Worm (Caenorhabditis elegans) whole organism, young adult: Measurements from ENCODE around the gene R03H10.1.
A peak's percentile ranks its signal among the peaks of the same experiment; 100 is the strongest.

Experiments used
- B0035.1 ChIP-seq: sonication (generic microtip); optimal IDR thresholded peaks from 2 replicates; lab custom pipeline; 2016; ENCODE audit warnings: missing genetic modification characterization, mild to moderate bottlenecking, missing compliant biosample characterization, missing genotype, missing genetic modification reagents
- C17E4.6 ChIP-seq: fragments of 200-800 bp; sonication (Bioruptor generic); IDR thresholded peaks from 2 replicates; pipeline ENCODE4 v1.3.6; 2022; ENCODE audit warnings: missing genetic modification reagents, missing genetic modification characterization, missing compliant biosample characterization
- D2030.7 ChIP-seq: fragments of 200-800 bp; sonication (Bioruptor generic); IDR thresholded peaks from 2 replicates; pipeline ENCODE4 v1.3.6; 2022; ENCODE audit warnings: missing genetic modification reagents, missing genetic modification characterization, missing compliant biosample characterization
- F10E7.11 ChIP-seq: sonication (generic microtip); optimal IDR thresholded peaks from 2 replicates; lab custom pipeline; 2017; ENCODE audit warnings: mild to moderate bottlenecking, missing genetic modification characterization, moderate library complexity, missing compliant biosample characterization
- F23B12.7 ChIP-seq: sonication (generic microtip); optimal IDR thresholded peaks from 2 replicates; lab custom pipeline; 2017; ENCODE audit warnings: missing genetic modification characterization, mild to moderate bottlenecking, missing compliant biosample characterization, antibody characterized with exemption, moderate library complexity; ENCODE audit not compliant: insufficient read depth
- F33H1.4 ChIP-seq: fragments of 200-800 bp; sonication (Bioruptor generic); IDR thresholded peaks from 2 replicates; pipeline ENCODE4 v1.3.6; 2022; ENCODE audit warnings: missing genetic modification reagents, missing genetic modification characterization, missing compliant biosample characterization
- F49E8.2 ChIP-seq: sonication (generic microtip); optimal IDR thresholded peaks from 3 replicates; lab custom pipeline; 2017; ENCODE audit warnings: missing genetic modification characterization, mild to moderate bottlenecking, missing compliant biosample characterization, antibody characterized with exemption, moderate library complexity; ENCODE audit not compliant: insufficient read depth
- F55B11.4 ChIP-seq: sonication (generic microtip); optimal IDR thresholded peaks from 2 replicates; lab custom pipeline; 2016; ENCODE audit warnings: missing compliant biosample characterization, missing genetic modification characterization, borderline replicate concordance; ENCODE audit not compliant: insufficient read depth
- F57A8.1 ChIP-seq: fragments of 200-800 bp; sonication (Bioruptor generic); optimal IDR thresholded peaks from 2 replicates; lab custom pipeline; 2018; ENCODE audit warnings: mild to moderate bottlenecking, missing genetic modification characterization, moderate library complexity, missing compliant biosample characterization
- Y67H2A.10 ChIP-seq: fragments of 200-800 bp; sonication (Bioruptor generic); conservative IDR thresholded peaks from 2 replicates; pipeline ENCODE4 v1.3.6; 2022; ENCODE audit warnings: missing genetic modification reagents, missing genetic modification characterization, missing compliant biosample characterization
- Y95B8A.8 ChIP-seq: fragments of 200-800 bp; sonication (Bioruptor generic); IDR thresholded peaks from 2 replicates; pipeline ENCODE4 v1.3.6; 2022; ENCODE audit warnings: missing genetic modification reagents, missing genetic modification characterization, missing compliant biosample characterization
- aptf-2 ChIP-seq: fragments of 200-800 bp; sonication (Bioruptor generic); conservative IDR thresholded peaks from 2 replicates; pipeline ENCODE4 v1.3.6; 2022; ENCODE audit warnings: missing genetic modification reagents, missing genetic modification characterization, missing compliant biosample characterization
- athp-1 ChIP-seq: sonication (generic microtip); optimal IDR thresholded peaks from 2 replicates; lab custom pipeline; 2017; ENCODE audit warnings: mild to moderate bottlenecking, missing genetic modification characterization, missing compliant biosample characterization
- attf-5 ChIP-seq: fragments of 200-800 bp; sonication (Bioruptor generic); optimal IDR thresholded peaks from 2 replicates; lab custom pipeline; 2018; ENCODE audit warnings: mild to moderate bottlenecking, missing genetic modification characterization, missing compliant biosample characterization
- ccch-3 ChIP-seq: fragments of 200-800 bp; sonication (Bioruptor generic); optimal IDR thresholded peaks from 2 replicates; lab custom pipeline; 2018; ENCODE audit warnings: mild to moderate bottlenecking, missing genetic modification characterization, missing compliant biosample characterization
- ceh-58 ChIP-seq: fragments of 200-800 bp; sonication (Bioruptor generic); IDR thresholded peaks from 2 replicates; pipeline ENCODE4 v1.3.6; 2022; ENCODE audit warnings: missing genetic modification characterization, missing compliant biosample characterization
- ceh-91 ChIP-seq: fragments of 200-800 bp; sonication (Bioruptor generic); IDR thresholded peaks from 2 replicates; pipeline ENCODE4 v1.3.6; 2022; ENCODE audit warnings: missing genetic modification reagents, missing genetic modification characterization, missing compliant biosample characterization
- dox-1 ChIP-seq: fragments of 200-800 bp; sonication (Bioruptor generic); IDR thresholded peaks from 2 replicates; pipeline ENCODE4 v1.3.6; 2022; ENCODE audit warnings: missing genetic modification reagents, missing genetic modification characterization, missing compliant biosample characterization
- dpff-1 ChIP-seq: sonication (generic microtip); optimal IDR thresholded peaks from 2 replicates; lab custom pipeline; 2017; ENCODE audit warnings: mild to moderate bottlenecking, missing genetic modification characterization, missing compliant biosample characterization
- efl-1 ChIP-seq: fragments of 150-350 bp; optimal IDR thresholded peaks from 2 replicates; lab custom pipeline; 2014; ENCODE audit warnings: missing biosample characterization, missing genetic modification reagents, missing genetic modification characterization
- him-1 ChIP-seq: sonication (generic microtip); optimal IDR thresholded peaks from 2 replicates; lab custom pipeline; 2016; ENCODE audit warnings: missing genotype, missing genetic modification reagents, missing genetic modification characterization, missing compliant biosample characterization
- hlh-12 ChIP-seq: sonication (generic microtip); optimal IDR thresholded peaks from 2 replicates; lab custom pipeline; 2016; ENCODE audit warnings: missing genetic modification characterization, missing compliant biosample characterization
- hlh-26 ChIP-seq: fragments of 200-800 bp; sonication (Bioruptor generic); conservative IDR thresholded peaks from 2 replicates; pipeline ENCODE4 v1.3.6; 2022; ENCODE audit warnings: missing genetic modification reagents, missing genetic modification characterization, missing compliant biosample characterization
- let-607 ChIP-seq, 2 experiments: fragments of 200-800 bp in 1 of 2; sonication (Bioruptor generic) in 1 of 2; sonication (generic microtip) in 1 of 2; optimal IDR thresholded peaks; 2 replicates each; lab custom pipeline; 2016 to 2018; ENCODE audit warnings: mild to moderate bottlenecking in 2 of 2, missing compliant biosample characterization in 2 of 2, missing genetic modification characterization in 2 of 2, moderate library complexity in 2 of 2, missing genotype in 1 of 2
- lin-35 ChIP-seq, 3 experiments: fragments of 150-350 bp in 2 of 3; sonication (generic microtip) in 1 of 3; optimal IDR thresholded peaks; 2 replicates each; lab custom pipeline; 2014 to 2018; ENCODE audit warnings: missing biosample characterization in 3 of 3, missing genetic modification characterization in 3 of 3, missing genetic modification reagents in 3 of 3
- lin-40 ChIP-seq: sonication (generic microtip); optimal IDR thresholded peaks from 2 replicates; lab custom pipeline; 2016; ENCODE audit warnings: missing genetic modification characterization, mild to moderate bottlenecking, missing compliant biosample characterization, missing genotype, missing genetic modification reagents
- lin-54 ChIP-seq: fragments of 200-800 bp; sonication (Bioruptor generic); optimal IDR thresholded peaks from 2 replicates; lab custom pipeline; 2018; ENCODE audit warnings: mild to moderate bottlenecking, missing genetic modification characterization, missing compliant biosample characterization
- lir-1 ChIP-seq: fragments of 200-800 bp; sonication (Bioruptor generic); conservative IDR thresholded peaks from 2 replicates; pipeline ENCODE4 v1.3.6; 2022; ENCODE audit warnings: missing genetic modification reagents, missing genetic modification characterization, missing compliant biosample characterization
- lsl-1 ChIP-seq: fragments of 200-800 bp; sonication (Bioruptor generic); optimal IDR thresholded peaks from 2 replicates; lab custom pipeline; 2018; ENCODE audit warnings: mild to moderate bottlenecking, missing genetic modification characterization, moderate library complexity, missing compliant biosample characterization
- madf-6 ChIP-seq: fragments of 200-800 bp; sonication (Bioruptor generic); IDR thresholded peaks from 2 replicates; pipeline ENCODE4 v1.3.6; 2022; ENCODE audit warnings: missing genetic modification reagents, missing genetic modification characterization, missing compliant biosample characterization
- nhr-27 ChIP-seq: fragments of 200-800 bp; sonication (Bioruptor generic); optimal IDR thresholded peaks from 2 replicates; lab custom pipeline; 2018; ENCODE audit warnings: mild to moderate bottlenecking, missing genetic modification characterization, moderate library complexity, missing compliant biosample characterization
- rec-8 ChIP-seq, 2 experiments: sonication (generic microtip); optimal IDR thresholded peaks; 2 replicates each; lab custom pipeline; 2016; ENCODE audit warnings: mild to moderate bottlenecking in 2 of 2, missing genetic modification characterization in 2 of 2, missing genetic modification reagents in 2 of 2, missing genotype in 2 of 2, missing biosample characterization in 1 of 2, missing compliant biosample characterization in 1 of 2, moderate library complexity in 1 of 2
- repo-1 ChIP-seq: sonication (generic microtip); optimal IDR thresholded peaks from 2 replicates; lab custom pipeline; 2017; ENCODE audit warnings: mild to moderate bottlenecking, missing genetic modification characterization, missing compliant biosample characterization
- rpc-1 ChIP-seq, 2 experiments: fragments of 150-350 bp in 1 of 2; sonication (generic microtip) in 1 of 2; optimal IDR thresholded peaks; 2 replicates each; lab custom pipeline; 2014 to 2018; ENCODE audit warnings: missing biosample characterization in 1 of 2, missing genetic modification characterization in 1 of 2, missing genetic modification reagents in 1 of 2, missing genotype in 1 of 2
- snpc-1.3 ChIP-seq: sonication (generic microtip); optimal IDR thresholded peaks from 2 replicates; lab custom pipeline; 2017; ENCODE audit warnings: missing genetic modification characterization, mild to moderate bottlenecking, missing compliant biosample characterization, antibody characterized with exemption, moderate library complexity, missing genotype, missing genetic modification reagents; ENCODE audit not compliant: insufficient read depth
- snpc-3.4 ChIP-seq: sonication (generic microtip); optimal IDR thresholded peaks from 2 replicates; lab custom pipeline; 2017; ENCODE audit warnings: missing genetic modification characterization, mild to moderate bottlenecking, missing compliant biosample characterization, antibody characterized with exemption, moderate library complexity, missing genotype, missing genetic modification reagents
- snpc-4 ChIP-seq, 5 experiments: fragments of 150-350 bp in 1 of 5; sonication (generic microtip) in 4 of 5; optimal IDR thresholded peaks; 2 replicates each; lab custom pipeline; 2014 to 2018; ENCODE audit warnings: missing genetic modification characterization in 5 of 5, missing biosample characterization in 3 of 5, antibody characterized with exemption in 2 of 5, mild to moderate bottlenecking in 2 of 5, missing compliant biosample characterization in 2 of 5, missing genotype in 2 of 5, moderate library complexity in 2 of 5, missing genetic modification reagents in 1 of 5
- somi-1 ChIP-seq: fragments of 200-800 bp; sonication (Bioruptor generic); optimal IDR thresholded peaks from 2 replicates; lab custom pipeline; 2018; ENCODE audit warnings: mild to moderate bottlenecking, missing genetic modification characterization, missing compliant biosample characterization
- tbx-9 ChIP-seq: sonication (generic microtip); optimal IDR thresholded peaks from 2 replicates; lab custom pipeline; 2016; ENCODE audit warnings: borderline replicate concordance, missing genetic modification characterization, inconsistent platforms, missing compliant biosample characterization
- tlf-1 ChIP-seq: fragments of 200-800 bp; sonication (Bioruptor generic); optimal IDR thresholded peaks from 2 replicates; lab custom pipeline; 2018; ENCODE audit warnings: mild to moderate bottlenecking, missing genetic modification characterization, missing compliant biosample characterization
- zim-3 ChIP-seq: sonication (generic microtip); optimal IDR thresholded peaks from 2 replicates; lab custom pipeline; 2017; ENCODE audit warnings: mild to moderate bottlenecking, missing genetic modification characterization, moderate library complexity, missing compliant biosample characterization
- ztf-25 ChIP-seq: fragments of 200-800 bp; sonication (Bioruptor generic); IDR thresholded peaks from 2 replicates; pipeline ENCODE4 v1.3.6; 2022; ENCODE audit warnings: missing genetic modification reagents, missing genetic modification characterization, missing compliant biosample characterization
- ztf-3 ChIP-seq: fragments of 200-800 bp; sonication (Bioruptor generic); optimal IDR thresholded peaks from 2 replicates; lab custom pipeline; 2018; ENCODE audit warnings: mild to moderate bottlenecking, missing genetic modification characterization, missing compliant biosample characterization

Gene R03H10.1

DNA sequence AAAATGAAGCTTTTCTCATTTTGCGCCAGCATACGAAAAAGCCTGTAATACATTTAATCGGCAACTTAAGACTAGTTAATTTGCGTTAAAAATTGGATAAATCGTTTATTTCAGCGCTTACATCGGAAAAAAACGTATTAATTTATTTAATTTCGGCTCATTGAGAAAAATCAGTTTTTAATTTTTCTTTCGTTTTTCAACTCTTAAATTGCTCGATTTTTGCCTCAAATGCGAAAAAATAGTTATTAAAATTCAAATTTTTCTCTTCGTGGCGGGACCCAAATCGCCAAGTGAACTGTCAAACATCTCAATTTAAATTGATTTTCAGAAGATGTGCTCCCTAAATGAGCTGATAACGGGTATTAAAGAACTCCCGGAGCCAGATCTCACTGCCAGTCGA, 42.9 kb downstream of the R03H10.1 start, which contains the start of gene C16A11.5:
C16A11.5 (plus strand) TSS at position 323 of the 400 bp plus-strand sequence.
- no peak for TF ChIP-seq Y67H2A.10 (GFP tag; lab: Robert Waterston, UW)

DNA sequence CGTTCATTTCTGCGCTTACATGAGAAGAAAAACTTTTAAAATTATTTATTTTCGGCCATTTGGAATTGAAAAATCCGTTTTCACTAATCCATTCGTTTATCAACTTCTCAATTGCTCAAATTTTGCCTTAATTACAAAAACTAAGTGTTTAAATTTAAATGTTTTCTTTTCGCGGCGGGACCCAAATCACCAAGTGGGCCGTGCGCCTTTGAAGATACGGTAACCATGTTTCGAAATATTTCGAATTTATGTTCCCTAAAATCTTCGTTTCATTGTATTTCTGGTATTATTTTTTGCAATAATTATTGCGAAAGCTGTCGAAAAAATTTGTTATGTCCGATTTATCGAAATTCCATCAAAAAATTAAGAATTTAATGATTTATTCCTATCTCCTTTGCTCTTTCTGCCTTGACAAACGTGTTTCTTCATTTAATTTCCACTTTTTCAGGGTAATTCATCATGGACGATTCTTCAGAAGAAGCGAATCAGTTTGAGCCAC, 46.6 kb downstream of the R03H10.1 start, which contains the start of gene C16A11.4:
C16A11.4 (plus strand) TSS at position 449 of the 499 bp plus-strand sequence.
- TF ChIP-seq Y67H2A.10 (GFP tag; lab: Robert Waterston, UW) (no peak), rpc-1 (optimal IDR thresholded peaks at IDR 0.05; lab: Kevin White, UChicago) (no peak), rpc-1 (tag; optimal IDR thresholded peaks at IDR 0.05; lab: Kevin White, UChicago) (no peak), F33H1.4 (GFP tag; lab: Robert Waterston, UW) (peak; percentile 86), lin-40 (no peak), lin-35 (GFP tag; optimal IDR thresholded peaks at IDR 0.05; lab: Kevin White, UChicago) (no peak), snpc-4 (GFP tag; optimal IDR thresholded peaks at IDR 0.05; lab: Kevin White, UChicago) (no peak), snpc-4 (tag; optimal IDR thresholded peaks at IDR 0.05; lab: Kevin White, UChicago) (peak in 1 of 4 experiments; percentile 33), F10E7.11 (tag; lab: Kevin White, UChicago) (no peak), ceh-58 (GFP tag; lab: Robert Waterston, UW) (no peak), dox-1 (GFP tag; lab: Robert Waterston, UW) (peak; percentile 6; the same call in 1 of the 2 replicates), ceh-91 (GFP tag; lab: Robert Waterston, UW) (no peak), him-1 (tag; lab: Kevin White, UChicago) (no peak), nhr-27 (tag; lab: Kevin White, UChicago) (no peak), lsl-1 (GFP tag; lab: Kevin White, UChicago) (peak; percentile 84), Y95B8A.8 (no peak), ztf-3 (no peak), B0035.1 (tag; lab: Kevin White, UChicago) (no peak), rec-8 (tag; optimal IDR thresholded peaks at IDR 0.05; lab: Kevin White, UChicago) (no peak), snpc-3.4 (tag; lab: Kevin White, UChicago) (peak; percentile 70), zim-3 (tag; lab: Kevin White, UChicago) (no peak), F55B11.4 (tag; lab: Kevin White, UChicago) (no peak), snpc-1.3 (tag; lab: Kevin White, UChicago) (peak; percentile 38), dpff-1 (tag; lab: Kevin White, UChicago) (no peak), hlh-26 (GFP tag; lab: Robert Waterston, UW) (no peak), ztf-25 (no peak), lin-54 (GFP tag; lab: Kevin White, UChicago) (peak; percentile 52), C17E4.6 (no peak), tbx-9 (tag; lab: Kevin White, UChicago) (no peak), let-607 (tag; optimal IDR thresholded peaks at IDR 0.05; lab: Kevin White, UChicago) (no peak), somi-1 (no peak), F49E8.2 (tag; lab: Kevin White, UChicago) (peak; percentile 31), repo-1 (tag; lab: Kevin White, UChicago) (no peak), D2030.7 (GFP tag; lab: Robert Waterston, UW) (peak; percentile 30; the same call in 1 of the 2 replicates), F57A8.1 (no peak), hlh-12 (tag; lab: Kevin White, UChicago) (no peak), F23B12.7 (tag; lab: Kevin White, UChicago) (no peak), efl-1 (peak; percentile 41), lir-1 (no peak), ccch-3 (GFP tag; lab: Kevin White, UChicago) (no peak), aptf-2 (GFP tag; lab: Robert Waterston, UW) (no peak), attf-5 (GFP tag; lab: Kevin White, UChicago) (no peak), madf-6 (GFP tag; lab: Robert Waterston, UW) (peak; percentile 86), athp-1 (tag; lab: Kevin White, UChicago) (no peak), tlf-1 (GFP tag; lab: Kevin White, UChicago) (no peak)
